Worm (Caenorhabditis elegans) whole organism, L3 larva: ENCODE results near the gene C12D8.20.

Source experiments
- ceh-16 ChIP-seq: sonication (generic microtip); optimal IDR thresholded peaks from 2 replicates; lab custom pipeline; 2017; ENCODE audit warnings: missing biosample characterization, missing genetic modification characterization
- ceh-82 ChIP-seq: fragments of 150-350 bp; optimal IDR thresholded peaks from 2 replicates; lab custom pipeline; 2014; ENCODE audit warnings: missing biosample characterization, missing genetic modification characterization
- fkh-10 ChIP-seq: sonication (generic microtip); optimal IDR thresholded peaks from 2 replicates; lab custom pipeline; 2017; ENCODE audit warnings: missing biosample characterization, missing genetic modification reagents, missing genetic modification characterization
- nhr-11 ChIP-seq: fragments of 150-350 bp; optimal IDR thresholded peaks from 2 replicates; lab custom pipeline; 2014; ENCODE audit warnings: missing biosample characterization, missing genetic modification characterization
- nhr-76 ChIP-seq: fragments of 150-350 bp; sonication (generic microtip); optimal IDR thresholded peaks from 5 replicates; lab custom pipeline; 2014; ENCODE audit warnings: missing biosample characterization, missing genetic modification characterization
- nhr-77 ChIP-seq: fragments of 150-350 bp; optimal IDR thresholded peaks from 2 replicates; lab custom pipeline; 2014; ENCODE audit warnings: missing biosample characterization, missing genetic modification characterization

DNA sequence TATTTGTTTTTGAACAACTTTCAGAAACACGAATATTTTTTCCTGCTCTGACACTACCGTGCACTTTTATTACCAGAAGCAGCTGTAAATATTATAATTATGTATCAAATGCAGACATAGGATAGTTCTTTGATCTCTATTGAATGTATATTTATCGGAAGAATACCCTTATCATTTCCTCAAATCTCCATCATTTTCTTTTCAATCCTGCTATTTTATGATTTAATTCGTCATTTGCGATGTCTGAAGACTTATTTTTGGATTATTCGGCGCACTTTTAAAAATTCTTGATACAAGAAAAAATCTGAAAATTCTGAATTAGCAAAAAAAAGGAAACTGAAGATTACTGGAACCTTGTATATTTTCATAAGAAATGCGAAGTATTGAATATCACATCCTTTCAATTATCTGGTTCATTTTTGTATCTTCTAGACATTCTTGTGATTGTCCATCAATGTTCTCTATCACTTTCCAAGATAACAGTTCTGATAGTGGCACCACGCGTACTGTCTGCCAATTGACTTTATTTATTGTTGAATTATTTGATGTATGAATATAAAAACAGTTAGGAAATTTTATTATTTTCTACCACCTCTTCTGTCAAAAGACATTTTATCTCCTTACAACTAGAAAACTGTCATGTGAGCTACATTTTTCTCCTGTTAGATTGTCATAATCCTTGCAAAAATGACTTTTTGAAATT is 22.1 kb downstream of the C12D8.20 start:
- no peak for TF ChIP-seq ceh-16
- TF ChIP-seq nhr-76 (tag; lab: Kevin White, UChicago): no peak
- no peak for TF ChIP-seq nhr-77 (tag; lab: Kevin White, UChicago)
- no peak for TF ChIP-seq fkh-10 (GFP tag; lab: Kevin White, UChicago)
- TF ChIP-seq nhr-11 (tag; lab: Kevin White, UChicago): no peak
- TF ChIP-seq ceh-82: no peak
